Worm (Caenorhabditis elegans) whole organism, L3 larva: ENCODE data around the gene C02E7.6.

Experiments
- ceh-16 ChIP-seq: sonication (generic microtip); optimal IDR thresholded peaks from 2 replicates; lab custom pipeline; 2017; ENCODE audit warnings: missing biosample characterization, missing genetic modification characterization
- mml-1 ChIP-seq: fragments of 150-350 bp; sonication (generic microtip); optimal IDR thresholded peaks from 3 replicates; lab custom pipeline; 2014; ENCODE audit warnings: missing biosample characterization, missing genetic modification characterization
- snpc-4 ChIP-seq: fragments of 150-350 bp; optimal IDR thresholded peaks from 2 replicates; lab custom pipeline; 2014; ENCODE audit warnings: missing biosample characterization, missing genetic modification characterization
- unc-39 ChIP-seq: sonication (generic microtip); optimal IDR thresholded peaks from 4 replicates; lab custom pipeline; 2017; ENCODE audit warnings: missing biosample characterization, missing genetic modification characterization

- no peak for TF ChIP-seq snpc-4
- no peak for TF ChIP-seq unc-39 (tag; lab: Kevin White, UChicago)
- TF ChIP-seq mml-1 (tag; lab: Kevin White, UChicago), result no peak
- no peak for TF ChIP-seq ceh-16 (tag; lab: Kevin White, UChicago)
Observed at ce11 chrV:4903696-4904095, 15.3 kb upstream of the C02E7.6 start, which contains the start of gene ugt-8.
